Worm (Caenorhabditis elegans) whole organism, early embryonic: ENCODE data around the gene oac-52.

Source experiments
- B0310.2 ChIP-seq: sonication (generic microtip); optimal IDR thresholded peaks from 2 replicates; lab custom pipeline; 2016; ENCODE audit warnings: mild to moderate bottlenecking, missing genetic modification characterization, missing compliant biosample characterization
- F13C5.2 ChIP-seq: sonication (generic microtip); optimal IDR thresholded peaks from 2 replicates; lab custom pipeline; 2017; ENCODE audit warnings: mild to moderate bottlenecking, missing genetic modification characterization, inconsistent platforms, missing compliant biosample characterization
- aly-1 ChIP-seq: sonication (generic microtip); optimal IDR thresholded peaks from 2 replicates; lab custom pipeline; 2016; ENCODE audit warnings: missing genetic modification characterization, missing compliant biosample characterization
- ama-1 ChIP-seq: fragments of 150-350 bp; optimal IDR thresholded peaks from 2 replicates; lab custom pipeline; 2014
- ceh-13 ChIP-seq: fragments of 200-800 bp; sonication (Bioruptor generic); optimal IDR thresholded peaks from 2 replicates; lab custom pipeline; 2018; ENCODE audit warnings: mild to moderate bottlenecking, missing genetic modification characterization, missing compliant biosample characterization
- ceh-36 ChIP-seq: sonication (generic microtip); optimal IDR thresholded peaks from 2 replicates; lab custom pipeline; 2016; ENCODE audit warnings: missing genetic modification characterization, inconsistent platforms, missing compliant biosample characterization
- ets-7 ChIP-seq: sonication (generic microtip); optimal IDR thresholded peaks from 2 replicates; lab custom pipeline; 2016; ENCODE audit warnings: missing genotype, missing genetic modification characterization, missing compliant biosample characterization
- flt-1 ChIP-seq: fragments of 200-800 bp; sonication (Bioruptor generic); IDR thresholded peaks from 2 replicates; pipeline ENCODE4 v1.3.6; 2022; ENCODE audit warnings: missing genetic modification characterization, missing compliant biosample characterization
- hmbx-1 ChIP-seq: sonication (generic microtip); optimal IDR thresholded peaks from 2 replicates; lab custom pipeline; 2016; ENCODE audit warnings: mild to moderate bottlenecking, missing genetic modification characterization, missing compliant biosample characterization
- hmg-4 ChIP-seq: fragments of 200-800 bp; sonication (Bioruptor generic); optimal IDR thresholded peaks from 2 replicates; lab custom pipeline; 2018; ENCODE audit warnings: mild to moderate bottlenecking, missing genetic modification characterization, missing compliant biosample characterization
- hnd-1 ChIP-seq: sonication (generic microtip); optimal IDR thresholded peaks from 2 replicates; lab custom pipeline; 2016; ENCODE audit warnings: missing genetic modification characterization, missing compliant biosample characterization
- pes-1 ChIP-seq: fragments of 200-800 bp; sonication (Bioruptor generic); IDR thresholded peaks from 2 replicates; pipeline ENCODE4 v1.3.6; 2022; ENCODE audit warnings: missing genetic modification reagents, missing genetic modification characterization, missing compliant biosample characterization
- scrt-1 ChIP-seq: fragments of 200-800 bp; sonication (Bioruptor generic); IDR thresholded peaks from 2 replicates; pipeline ENCODE4 v1.3.6; 2022; ENCODE audit warnings: missing genetic modification characterization, missing compliant biosample characterization
- sea-1 ChIP-seq: fragments of 200-800 bp; sonication (Bioruptor generic); conservative IDR thresholded peaks from 2 replicates; pipeline ENCODE4 v1.3.6; 2022; ENCODE audit warnings: missing genetic modification characterization, missing compliant biosample characterization
- tbx-11 ChIP-seq: fragments of 200-800 bp; sonication (Bioruptor generic); IDR thresholded peaks from 2 replicates; pipeline ENCODE4 v1.3.6; 2022; ENCODE audit warnings: missing genetic modification characterization, missing compliant biosample characterization
- tbx-37 ChIP-seq: fragments of 200-800 bp; sonication (Bioruptor generic); conservative IDR thresholded peaks from 2 replicates; pipeline ENCODE4 v1.3.6; 2022; ENCODE audit warnings: missing genetic modification reagents, missing genetic modification characterization, missing compliant biosample characterization
- tra-4 ChIP-seq: sonication (generic microtip); optimal IDR thresholded peaks from 2 replicates; lab custom pipeline; 2017; ENCODE audit warnings: missing genetic modification characterization, missing compliant biosample characterization

Gene oac-52

ce11 chrIV:4306317-4306716, 40.1 kb downstream of the oac-52 start:
- TF ChIP-seq ets-7 (tag; lab: Kevin White, UChicago) = no peak
- TF ChIP-seq sea-1 (GFP tag; lab: Robert Waterston, UW) = no peak
- no peak for TF ChIP-seq tbx-11 (GFP tag; lab: Robert Waterston, UW)
- TF ChIP-seq hmg-4 (GFP tag; lab: Kevin White, UChicago) = no peak
- TF ChIP-seq ceh-13 = no peak
- no peak for TF ChIP-seq scrt-1 (GFP tag; lab: Robert Waterston, UW)
- TF ChIP-seq flt-1 (GFP tag; lab: Robert Waterston, UW) = no peak
- no peak for TF ChIP-seq tra-4 (tag; lab: Kevin White, UChicago)
- TF ChIP-seq ceh-36 (tag; lab: Kevin White, UChicago) = no peak
- no peak for TF ChIP-seq tbx-37 (GFP tag; lab: Robert Waterston, UW)

DNA sequence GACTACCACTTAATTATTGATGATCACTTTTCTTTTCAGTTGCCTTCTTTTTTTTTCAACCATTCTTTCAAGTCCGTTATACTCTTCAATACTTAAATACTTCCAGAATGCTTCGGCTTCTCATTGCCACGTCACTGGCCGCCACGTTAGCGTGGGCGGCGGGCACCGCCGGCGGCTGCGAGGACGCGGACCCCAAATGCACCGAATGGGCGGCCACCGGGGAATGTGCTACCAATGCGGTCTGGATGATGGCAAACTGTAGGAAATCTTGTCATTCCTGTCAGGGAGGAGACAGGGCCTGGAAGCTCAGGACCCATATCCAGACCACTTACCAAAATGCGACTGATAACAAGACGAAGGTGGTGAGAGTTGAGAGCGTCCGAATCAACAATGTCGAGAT, 45.2 kb downstream of the oac-52 start, which contains the start of gene lgc-22:
lgc-22 (plus strand) TSS at position 105 of the 400 bp plus-strand sequence.
- TF ChIP-seq flt-1 (GFP tag; lab: Robert Waterston, UW) (no peak), sea-1 (GFP tag; lab: Robert Waterston, UW) (no peak)

- TF ChIP-seq flt-1 (GFP tag; lab: Robert Waterston, UW) (no peak), hnd-1 (no peak), aly-1 (tag; lab: Kevin White, UChicago) (no peak), hmbx-1 (tag; lab: Kevin White, UChicago) (no peak), scrt-1 (GFP tag; lab: Robert Waterston, UW) (no peak), tra-4 (tag; lab: Kevin White, UChicago) (no peak), ceh-36 (tag; lab: Kevin White, UChicago) (no peak), ceh-13 (no peak), ama-1 (no peak), tbx-37 (GFP tag; lab: Robert Waterston, UW) (no peak), tbx-11 (GFP tag; lab: Robert Waterston, UW) (no peak), sea-1 (GFP tag; lab: Robert Waterston, UW) (no peak), hmg-4 (GFP tag; lab: Kevin White, UChicago) (no peak), ets-7 (tag; lab: Kevin White, UChicago) (no peak), F13C5.2 (tag; lab: Kevin White, UChicago) (no peak), B0310.2 (tag; lab: Kevin White, UChicago) (no peak), pes-1 (GFP tag; lab: Robert Waterston, UW) (no peak)
Measured at ce11 chrIV:4299994-4300393, 46.4 kb downstream of the oac-52 start.

DNA sequence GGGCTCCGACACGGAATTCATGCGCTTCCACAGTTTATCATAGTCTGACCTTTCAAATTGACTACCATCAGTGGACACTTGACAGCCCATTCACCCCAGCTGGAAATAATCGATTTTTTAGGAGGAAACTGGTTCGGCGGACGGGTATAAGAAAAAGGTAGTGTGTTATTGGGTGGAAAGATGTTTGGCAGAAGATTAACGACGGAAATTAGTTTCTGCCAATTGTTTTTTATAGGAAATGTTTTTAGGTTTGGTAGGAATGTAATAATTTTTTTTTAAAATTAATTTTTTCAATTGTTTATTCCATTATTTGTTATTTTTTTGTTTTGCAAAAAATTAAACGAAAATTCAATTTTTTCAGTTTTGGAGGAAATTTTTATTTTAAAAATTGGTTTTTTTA, 47.4 kb downstream of the oac-52 start, which contains the start of gene F15E6.9:
F15E6.9 (minus strand) TSS at position 101 of the 400 bp plus-strand sequence.
- TF ChIP-seq F13C5.2 (tag; lab: Kevin White, UChicago) = no peak
- no peak for TF ChIP-seq sea-1 (GFP tag; lab: Robert Waterston, UW)
- no peak for TF ChIP-seq aly-1 (tag; lab: Kevin White, UChicago)
- no peak for TF ChIP-seq tbx-11 (GFP tag; lab: Robert Waterston, UW)
- no peak for TF ChIP-seq ama-1
- TF ChIP-seq tra-4 (tag; lab: Kevin White, UChicago) = no peak
- no peak for TF ChIP-seq ceh-36 (tag; lab: Kevin White, UChicago)
- TF ChIP-seq B0310.2 (tag; lab: Kevin White, UChicago) = no peak
- TF ChIP-seq hnd-1 = no peak
- TF ChIP-seq flt-1 (GFP tag; lab: Robert Waterston, UW) = no peak

ce11 chrIV:4294552-4294951, 51.9 kb downstream of the oac-52 start, which contains the start of gene F15E6.3:
TSS of gene F15E6.3 (plus strand) at chrIV:4294895.
- TF ChIP-seq tbx-11 (GFP tag; lab: Robert Waterston, UW) (no peak), hnd-1 (no peak), ceh-13 (no peak), sea-1 (GFP tag; lab: Robert Waterston, UW) (no peak)

ce11 chrIV:4292569-4292968, 53.8 kb downstream of the oac-52 start, which contains the start of gene F15E6.10:
TSS of gene F15E6.10 (plus strand) at chrIV:4292869.
- no peak for TF ChIP-seq tbx-11 (GFP tag; lab: Robert Waterston, UW)
- TF ChIP-seq F13C5.2 (tag; lab: Kevin White, UChicago) = no peak
- no peak for TF ChIP-seq sea-1 (GFP tag; lab: Robert Waterston, UW)
- no peak for TF ChIP-seq ceh-13
- no peak for TF ChIP-seq hmg-4 (GFP tag; lab: Kevin White, UChicago)
- no peak for TF ChIP-seq B0310.2 (tag; lab: Kevin White, UChicago)
- no peak for TF ChIP-seq hnd-1
